Fruit fly (Drosophila melanogaster): ENCODE measurements around the gene Txl.

- no peak for TF ChIP-seq Sin3A (optimal IDR thresholded peaks at IDR 0.05)
- no peak for TF ChIP-seq ttk (optimal IDR thresholded peaks at IDR 0.05)
- TF ChIP-seq h (optimal IDR thresholded peaks at IDR 0.05): no peak
- no peak for TF ChIP-seq Myc (optimal IDR thresholded peaks at IDR 0.05)
- no peak for TF ChIP-seq insv (optimal IDR thresholded peaks at IDR 0.05)
Observed at dm6 chr3L:5752903-5753604, 12.6 kb upstream of the Txl start, which contains the start of gene Usp47.
